Fruit fly (Drosophila melanogaster) whole organism, pupa: Measurements from ENCODE around the gene CG8001.

Experiments
- CG10348 ChIP-seq: fragments of 200-800 bp; sonication (Bioruptor generic); IDR thresholded peaks from 2 replicates; pipeline ENCODE4 v1.3.6; 2022; ENCODE audit warnings: missing biosample characterization, missing genetic modification characterization
- CG12605 ChIP-seq: fragments of 200-800 bp; sonication (Bioruptor generic); IDR thresholded peaks from 2 replicates; pipeline ENCODE4 v1.3.6; 2022; ENCODE audit warnings: missing biosample characterization, missing genetic modification characterization
- CG14655 ChIP-seq: fragments of 200-800 bp; sonication (Bioruptor generic); optimal IDR thresholded peaks from 3 replicates; lab custom pipeline; 2017; ENCODE audit warnings: mild to moderate bottlenecking, missing biosample characterization, missing genetic modification reagents, missing genetic modification characterization
- CG32121 ChIP-seq: fragments of 200-800 bp; sonication (Bioruptor generic); IDR thresholded peaks from 2 replicates; pipeline ENCODE4 v1.3.6; 2022; ENCODE audit warnings: missing biosample characterization, missing genetic modification characterization
- CG34367 ChIP-seq: fragments of 200-800 bp; sonication (Bioruptor generic); optimal IDR thresholded peaks from 2 replicates; lab custom pipeline; 2018; ENCODE audit warnings: missing biosample characterization, mild to moderate bottlenecking, missing genetic modification characterization
- CG8159 ChIP-seq: fragments of 200-800 bp; sonication (Bioruptor generic); optimal IDR thresholded peaks from 3 replicates; lab custom pipeline; 2018; ENCODE audit warnings: missing biosample characterization, mild to moderate bottlenecking, missing genetic modification characterization, moderate library complexity
- CG9948 ChIP-seq: fragments of 200-800 bp; sonication (Bioruptor generic); optimal IDR thresholded peaks from 2 replicates; lab custom pipeline; 2018; ENCODE audit warnings: missing biosample characterization, mild to moderate bottlenecking, missing genetic modification characterization, moderate library complexity
- EcR ChIP-seq: fragments of 200-800 bp; sonication (Bioruptor generic); optimal IDR thresholded peaks from 3 replicates; lab custom pipeline; 2019; ENCODE audit warnings: missing biosample characterization, missing genetic modification characterization, mild to moderate bottlenecking, moderate library complexity, missing genetic modification reagents
- rn ChIP-seq: fragments of 200-800 bp; sonication (Bioruptor generic); IDR thresholded peaks from 2 replicates; pipeline ENCODE4 v1.3.6; 2022; ENCODE audit warnings: missing biosample characterization, missing genetic modification characterization

DNA sequence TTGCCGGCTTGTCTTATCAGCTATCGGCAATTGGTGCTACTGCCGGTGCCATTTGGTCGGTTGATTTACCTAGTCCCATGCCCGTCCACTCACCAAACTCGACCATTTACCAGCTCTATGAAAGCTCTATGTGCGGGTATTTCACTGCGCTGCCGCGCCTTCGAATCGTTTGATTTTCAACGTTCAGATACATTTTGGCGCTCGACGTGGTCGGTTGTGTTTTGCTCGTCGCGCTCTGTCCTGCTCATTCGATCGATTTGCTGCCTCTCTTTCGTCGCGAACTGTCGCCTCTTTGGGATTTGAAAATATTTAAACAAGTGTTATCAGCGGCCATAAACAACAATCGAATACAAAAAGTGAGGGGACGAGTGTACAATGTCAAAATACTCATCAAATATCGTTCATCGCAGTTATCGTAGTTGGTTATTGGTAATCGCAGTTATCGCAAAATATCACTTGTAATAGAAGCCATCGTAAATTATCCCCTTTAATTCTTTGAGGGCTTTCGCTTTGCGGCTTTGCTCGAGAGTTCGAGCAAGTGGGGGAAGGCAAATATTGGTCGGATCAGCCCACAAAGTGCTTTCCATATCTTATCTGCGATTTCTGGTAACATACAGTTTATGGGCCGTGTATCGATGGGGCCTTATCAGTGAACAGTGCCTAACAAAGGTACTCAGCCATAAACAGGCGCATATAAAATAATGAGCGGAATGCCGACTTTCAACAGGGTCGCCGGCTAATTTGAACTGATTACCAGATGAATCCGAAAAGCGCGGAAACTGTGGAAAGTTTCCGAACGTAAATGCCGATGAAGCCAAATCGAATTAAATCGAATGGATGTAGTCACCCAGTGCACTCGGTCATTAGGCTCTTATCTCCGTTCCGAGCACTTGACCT is 14.1 kb upstream of the CG8001 start:
- TF ChIP-seq CG8159 (tag; lab: Kevin White, UChicago) (no peak), CG10348 (GFP tag; lab: Robert Waterston, UW) (no peak), CG32121 (GFP tag; lab: Robert Waterston, UW) (no peak), rn (GFP tag; lab: Robert Waterston, UW) (no peak), EcR (GFP tag; lab: Kevin White, UChicago) (no peak), CG9948 (tag; lab: Kevin White, UChicago) (no peak), CG34367 (no peak), CG14655 (GFP tag; lab: Kevin White, UChicago) (no peak), CG12605 (GFP tag; lab: Robert Waterston, UW) (no peak)
